Worm (Caenorhabditis elegans) whole organism, midembryonic: ENCODE results near the gene Y82E9BR.18.

ENCODE experiments used
- T22C8.4 ChIP-seq: fragments of 200-800 bp; sonication (Bioruptor generic); IDR thresholded peaks from 2 replicates; pipeline ENCODE4 v1.3.6; 2022; ENCODE audit warnings: missing genetic modification characterization, missing compliant biosample characterization
- cog-1 ChIP-seq: sonication (generic microtip); optimal IDR thresholded peaks from 2 replicates; lab custom pipeline; 2016; ENCODE audit warnings: missing genetic modification characterization, missing compliant biosample characterization
- flt-1 ChIP-seq: fragments of 200-800 bp; sonication (Bioruptor generic); IDR thresholded peaks from 2 replicates; pipeline ENCODE4 v1.3.6; 2022; ENCODE audit warnings: missing genetic modification characterization, missing compliant biosample characterization
- klf-2 ChIP-seq: fragments of 200-800 bp; sonication (Bioruptor generic); conservative IDR thresholded peaks from 2 replicates; pipeline ENCODE4 v1.3.6; 2022; ENCODE audit warnings: missing genetic modification reagents, missing genetic modification characterization, missing compliant biosample characterization
- med-1 ChIP-seq: sonication (generic microtip); optimal IDR thresholded peaks from 2 replicates; lab custom pipeline; 2017; ENCODE audit warnings: missing genetic modification characterization, mild to moderate bottlenecking, missing compliant biosample characterization, antibody characterized with exemption, missing genetic modification reagents; ENCODE audit not compliant: insufficient read depth
- ref-1 ChIP-seq: fragments of 200-800 bp; sonication (Bioruptor generic); conservative IDR thresholded peaks from 2 replicates; pipeline ENCODE4 v1.3.6; 2022; ENCODE audit warnings: missing genetic modification reagents, missing genetic modification characterization, missing compliant biosample characterization
- tab-1 ChIP-seq: fragments of 200-800 bp; sonication (Bioruptor generic); IDR thresholded peaks from 2 replicates; pipeline ENCODE4 v1.3.6; 2022; ENCODE audit warnings: missing genetic modification characterization, missing compliant biosample characterization
- ztf-23 ChIP-seq: fragments of 200-800 bp; sonication (Bioruptor generic); IDR thresholded peaks from 2 replicates; pipeline ENCODE4 v1.3.6; 2022; ENCODE audit warnings: missing genetic modification reagents, missing genetic modification characterization, missing compliant biosample characterization
- ztf-29 ChIP-seq: fragments of 200-800 bp; sonication (Bioruptor generic); IDR thresholded peaks from 2 replicates; pipeline ENCODE4 v1.3.6; 2022; ENCODE audit warnings: missing genetic modification reagents, missing genetic modification characterization, missing compliant biosample characterization

The Y82E9BR.18 gene

DNA sequence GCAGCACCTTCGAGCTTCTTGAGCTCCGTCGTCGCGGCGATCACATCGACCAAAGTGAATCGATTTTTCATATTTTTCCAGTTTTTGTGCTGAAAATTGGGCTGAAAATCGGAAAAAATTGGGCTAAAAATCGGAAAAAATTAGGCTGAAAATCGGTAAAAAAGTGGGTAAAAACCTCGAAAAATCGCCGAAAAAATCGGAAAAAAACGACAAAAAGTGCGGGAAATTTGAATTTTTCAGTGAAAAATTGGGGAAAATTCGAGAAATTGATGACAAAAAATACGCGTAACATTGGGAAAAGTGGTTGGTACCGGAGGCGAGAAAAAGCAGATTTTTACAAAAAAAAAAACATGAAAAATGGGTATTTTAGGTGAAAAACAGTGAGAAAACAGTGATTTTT, at the start of gene Y82E9BR.18:
TSS of gene Y82E9BR.18 (minus strand) at position 101 of the 400 bp plus-strand sequence.
- no peak for TF ChIP-seq ztf-29 (GFP tag; lab: Robert Waterston, UW)

DNA sequence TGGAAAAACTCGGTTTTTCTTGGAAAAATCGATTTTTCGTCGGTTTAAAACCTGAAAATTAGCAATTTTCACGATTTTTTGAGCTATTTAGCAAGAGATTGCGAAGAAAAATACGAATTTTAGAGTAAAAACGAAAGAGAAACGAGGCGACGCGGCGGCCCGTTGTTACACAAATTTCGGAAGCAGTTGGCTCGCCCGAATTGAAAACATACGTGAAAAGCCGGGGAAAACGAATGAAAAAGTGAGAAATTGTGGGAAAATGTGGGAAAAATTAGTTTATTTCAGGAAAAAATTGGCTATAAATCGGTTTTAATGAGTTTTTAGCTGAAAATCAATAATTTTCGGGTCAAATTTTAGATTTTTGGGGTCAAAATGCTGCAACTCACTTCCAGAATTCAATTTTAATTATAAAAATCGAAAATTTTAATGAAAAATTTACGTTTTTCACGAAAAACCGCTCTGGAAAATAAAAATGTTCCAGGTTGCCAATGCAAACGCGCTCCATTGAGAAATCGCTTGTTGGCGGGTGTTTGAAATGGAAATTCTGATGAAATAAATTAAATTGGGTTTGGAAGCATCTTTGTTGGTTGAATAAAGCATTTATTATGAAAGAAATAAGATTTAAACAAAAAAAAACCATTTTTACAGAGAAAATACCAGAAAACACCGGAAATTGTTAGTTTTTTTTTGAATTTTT, 49.6 kb upstream of the Y82E9BR.18 start, which contains the start of gene snf-6:
TSS of gene snf-6 (minus strand) at position 51 of the 697 bp plus-strand sequence.
- TF ChIP-seq tab-1: no peak
- no peak for TF ChIP-seq T22C8.4

DNA sequence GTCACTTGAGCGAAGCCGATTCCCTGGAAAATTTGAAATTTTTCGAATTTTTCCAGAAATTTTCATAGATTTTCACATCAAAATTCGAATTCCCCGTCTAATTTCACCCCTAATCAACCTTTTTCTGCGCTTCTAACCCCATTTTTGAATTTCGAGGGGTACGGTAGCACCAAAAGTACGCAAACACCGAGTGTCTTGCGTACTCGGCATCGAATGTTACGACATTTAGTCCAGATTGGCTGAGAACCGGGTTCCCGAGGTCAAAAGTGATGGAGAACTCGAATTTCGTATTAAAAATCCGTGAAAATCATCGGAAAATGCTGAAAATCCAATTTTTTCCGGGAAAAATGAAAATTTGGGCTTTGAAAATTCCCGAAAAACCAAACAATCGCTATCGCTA, 45.1 kb upstream of the Y82E9BR.18 start:
- no peak for TF ChIP-seq flt-1 (GFP tag; lab: Robert Waterston, UW)
- no peak for TF ChIP-seq T22C8.4
- TF ChIP-seq tab-1: no peak
- TF ChIP-seq klf-2 (GFP tag; lab: Robert Waterston, UW): no peak
- no peak for TF ChIP-seq med-1 (GFP tag; lab: Kevin White, UChicago)
- no peak for TF ChIP-seq ztf-23 (GFP tag; lab: Robert Waterston, UW)
- no peak for TF ChIP-seq ref-1 (GFP tag; lab: Robert Waterston, UW)
- TF ChIP-seq cog-1: no peak
- TF ChIP-seq ztf-29 (GFP tag; lab: Robert Waterston, UW): no peak

DNA sequence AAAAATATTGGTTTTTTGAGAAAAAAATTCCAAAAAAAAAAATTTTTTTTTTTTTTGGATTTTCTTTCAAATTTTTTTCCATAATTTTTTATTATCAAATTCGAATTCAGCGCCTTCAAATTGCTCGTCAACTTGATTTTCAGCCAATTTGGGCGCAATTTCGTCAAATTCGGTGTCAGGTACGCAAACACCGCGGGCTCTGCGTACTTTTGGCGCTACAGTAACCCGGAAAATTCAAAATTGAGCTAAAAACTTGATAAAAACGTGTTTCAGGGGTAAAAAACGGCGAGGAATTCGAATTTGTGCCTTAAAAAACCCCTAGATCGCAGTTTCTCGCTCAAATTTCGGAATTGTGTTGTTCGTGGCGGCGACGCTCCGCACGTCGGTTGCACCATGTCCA, 36.6 kb upstream of the Y82E9BR.18 start:
- TF ChIP-seq klf-2 (GFP tag; lab: Robert Waterston, UW) (no peak), ztf-23 (GFP tag; lab: Robert Waterston, UW) (no peak), cog-1 (no peak), ztf-29 (GFP tag; lab: Robert Waterston, UW) (no peak), T22C8.4 (no peak), tab-1 (no peak), med-1 (GFP tag; lab: Kevin White, UChicago) (no peak), ref-1 (GFP tag; lab: Robert Waterston, UW) (no peak), flt-1 (GFP tag; lab: Robert Waterston, UW) (no peak)

DNA sequence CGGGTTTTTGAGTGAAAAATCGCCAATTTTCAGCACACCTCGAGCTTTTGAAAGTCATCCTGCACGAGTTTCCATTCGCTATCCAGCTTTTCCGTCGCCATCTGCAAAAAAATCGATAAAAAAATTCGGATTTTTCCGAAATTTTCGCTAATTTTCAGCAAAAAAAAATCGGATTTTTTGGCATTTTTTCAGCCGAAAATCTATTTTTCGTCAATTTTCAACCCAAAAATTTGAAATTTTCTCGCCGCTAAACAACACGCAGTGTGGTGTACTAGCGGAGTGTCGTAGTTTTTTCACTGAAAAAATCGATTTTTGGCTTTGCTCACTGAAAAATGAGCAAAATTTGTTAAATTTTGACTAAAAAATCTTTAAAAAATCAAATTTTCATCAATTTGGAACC, 34.6 kb upstream of the Y82E9BR.18 start, which contains the start of gene tmem-120:
TSS of gene tmem-120 (minus strand) at position 101 of the 400 bp plus-strand sequence.
- TF ChIP-seq ref-1 (GFP tag; lab: Robert Waterston, UW) (no peak), ztf-29 (GFP tag; lab: Robert Waterston, UW) (no peak), tab-1 (no peak), klf-2 (GFP tag; lab: Robert Waterston, UW) (no peak), cog-1 (no peak), T22C8.4 (no peak)

DNA sequence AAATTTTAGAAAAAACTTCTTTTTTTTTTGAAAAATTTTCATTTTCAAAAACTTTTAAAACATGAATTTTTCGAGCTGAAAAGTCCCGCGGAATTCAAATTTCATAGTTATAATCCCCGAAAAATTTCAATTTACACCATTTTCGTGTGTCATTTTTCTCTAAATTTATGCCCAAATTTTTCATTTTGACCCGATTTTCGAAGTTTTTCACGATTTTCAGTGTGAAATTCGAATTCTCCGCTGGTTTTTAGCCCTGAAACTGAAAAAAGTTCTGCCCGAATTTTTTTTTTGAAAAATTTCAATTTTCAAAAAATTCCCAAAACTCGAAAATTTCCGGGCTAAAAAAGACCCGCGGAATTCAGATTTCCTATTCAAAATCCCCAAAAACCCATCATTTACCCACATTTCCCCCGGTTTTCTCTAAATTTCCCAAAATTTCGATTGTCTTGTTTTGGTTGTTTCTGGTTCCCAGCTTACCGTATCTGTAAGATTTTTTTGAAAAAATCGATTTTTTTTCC, 25.5 kb upstream of the Y82E9BR.18 start:
- TF ChIP-seq ztf-29 (GFP tag; lab: Robert Waterston, UW): no peak
- TF ChIP-seq med-1 (GFP tag; lab: Kevin White, UChicago): no peak
- TF ChIP-seq cog-1: no peak
- TF ChIP-seq flt-1 (GFP tag; lab: Robert Waterston, UW): no peak
- TF ChIP-seq T22C8.4: no peak
- no peak for TF ChIP-seq klf-2 (GFP tag; lab: Robert Waterston, UW)
- TF ChIP-seq ref-1 (GFP tag; lab: Robert Waterston, UW): no peak
- TF ChIP-seq tab-1: no peak

DNA sequence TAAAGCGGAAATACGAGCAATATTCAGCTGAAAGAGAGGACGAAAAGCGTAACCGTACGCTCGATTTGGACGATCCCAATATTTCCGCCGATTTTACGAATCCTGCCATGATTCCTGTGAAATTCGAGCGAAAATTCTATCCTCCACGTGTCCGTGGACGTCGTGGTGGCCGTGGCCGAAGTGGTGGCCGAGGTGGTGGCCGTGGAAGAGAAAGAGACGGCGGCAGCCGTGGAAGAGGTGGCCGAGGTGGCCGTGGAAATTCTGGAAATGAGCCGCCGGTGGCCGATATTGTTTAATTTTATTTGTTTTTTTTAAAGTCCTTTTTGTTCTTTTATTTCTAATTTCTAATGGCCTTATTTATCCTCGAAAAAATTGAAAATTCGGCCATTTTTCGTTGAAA, 24.9 kb upstream of the Y82E9BR.18 start:
- TF ChIP-seq flt-1 (GFP tag; lab: Robert Waterston, UW): no peak
- TF ChIP-seq med-1 (GFP tag; lab: Kevin White, UChicago): no peak
- no peak for TF ChIP-seq cog-1
- TF ChIP-seq T22C8.4: no peak
- no peak for TF ChIP-seq tab-1
- no peak for TF ChIP-seq klf-2 (GFP tag; lab: Robert Waterston, UW)
- TF ChIP-seq ref-1 (GFP tag; lab: Robert Waterston, UW): no peak

DNA sequence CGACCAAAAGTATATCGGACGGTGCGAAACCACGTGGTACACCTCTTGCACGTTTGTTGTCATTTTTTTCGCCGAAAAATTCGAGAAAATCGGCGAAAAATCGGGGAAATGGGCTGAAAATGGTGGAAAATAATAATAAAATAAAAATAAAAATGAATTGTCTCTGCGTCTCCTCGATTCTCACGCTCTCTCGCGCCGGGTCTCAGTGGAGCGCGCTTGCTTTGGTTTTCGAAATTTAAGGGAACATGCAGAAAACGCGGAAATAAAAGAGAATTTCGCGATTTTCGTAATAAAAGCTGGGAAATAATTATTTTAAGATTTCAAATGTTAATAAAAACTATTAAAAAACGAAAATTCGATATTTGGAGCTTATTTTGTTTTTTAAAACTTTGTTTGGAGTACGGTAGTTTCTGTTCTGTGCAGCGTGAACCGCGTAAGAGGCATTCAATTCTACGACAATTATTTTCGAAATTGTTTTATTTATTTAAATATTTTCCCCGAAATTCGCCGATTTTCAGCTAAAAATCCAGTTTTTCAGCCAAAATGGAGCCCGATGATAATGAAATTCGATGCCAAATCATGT, 12.6 kb upstream of the Y82E9BR.18 start, which contains the start of the genes ave-1 and M01G5.1:
TSS of gene ave-1 (minus strand) at position 113 of the 583 bp plus-strand sequence.
TSS of gene M01G5.1 (plus strand) at position 539 of the 583 bp plus-strand sequence.
- TF ChIP-seq tab-1 (no peak), cog-1 (no peak), T22C8.4 (no peak), ztf-29 (GFP tag; lab: Robert Waterston, UW) (no peak)

DNA sequence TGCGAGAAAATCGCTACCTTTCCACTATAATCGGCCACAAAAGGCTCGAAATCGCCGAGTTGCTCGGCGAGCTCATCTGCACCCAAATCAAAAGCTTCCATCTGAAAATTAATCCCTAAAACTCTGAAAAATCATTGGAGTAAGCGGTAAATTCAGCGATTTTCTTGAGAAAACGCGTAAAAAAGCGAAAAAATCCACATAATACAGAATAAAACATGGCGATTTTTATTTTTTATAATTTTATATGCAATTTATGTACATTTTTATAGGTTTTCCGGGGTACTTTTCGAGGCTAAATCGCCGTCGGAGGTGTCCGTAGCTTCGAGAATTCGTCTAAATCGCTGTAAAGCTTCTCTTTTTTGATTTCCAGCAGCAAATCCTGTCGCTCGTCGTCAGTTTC, 11.9 kb upstream of the Y82E9BR.18 start, which contains the start of gene Y82E9BR.19:
TSS of gene Y82E9BR.19 (minus strand) at position 101 of the 400 bp plus-strand sequence.
- no peak for TF ChIP-seq cog-1
- no peak for TF ChIP-seq T22C8.4
- TF ChIP-seq ref-1 (GFP tag; lab: Robert Waterston, UW): no peak
- TF ChIP-seq med-1 (GFP tag; lab: Kevin White, UChicago): no peak
- no peak for TF ChIP-seq ztf-23 (GFP tag; lab: Robert Waterston, UW)
- no peak for TF ChIP-seq ztf-29 (GFP tag; lab: Robert Waterston, UW)
- TF ChIP-seq tab-1: no peak
- no peak for TF ChIP-seq flt-1 (GFP tag; lab: Robert Waterston, UW)
- no peak for TF ChIP-seq klf-2 (GFP tag; lab: Robert Waterston, UW)
